Fruit fly (Drosophila melanogaster): ENCODE measurements around the gene Lcp65Ab1.
A peak's percentile ranks its signal among the peaks of the same experiment; 100 is the strongest.

The Lcp65Ab1 gene

dm6 chr3L:6154951-6155394 is 5.6 kb downstream of the Lcp65Ab1 start (continued):
- TF ChIP-seq vri (GFP tag; optimal IDR thresholded peaks at IDR 0.05) (no peak), CG11294 (GFP tag; IDR thresholded peaks at IDR 0.05) (no peak), CG32006 (GFP tag; optimal IDR thresholded peaks at IDR 0.05) (no peak), CG4318 (GFP tag; optimal IDR thresholded peaks at IDR 0.05) (no peak), CG8319 (GFP tag; optimal IDR thresholded peaks at IDR 0.05) (no peak), Eip75B (GFP tag; optimal IDR thresholded peaks at IDR 0.05) (peak; percentile 53), Met (GFP tag; optimal IDR thresholded peaks at IDR 0.05) (no peak), lz (GFP tag; optimal IDR thresholded peaks at IDR 0.05) (no peak), CG31627 (GFP tag; optimal IDR thresholded peaks at IDR 0.05) (no peak), net (GFP tag; optimal IDR thresholded peaks at IDR 0.05) (peak; percentile 59), Eip78C (GFP tag) (peak; percentile 73), CG8119 (GFP tag; IDR thresholded peaks at IDR 0.05) (peak; percentile 77), CG11762 (GFP tag; optimal IDR thresholded peaks at IDR 0.05; ENCODE audit: insufficient read depth) (peak; percentile 30), CG6808 (GFP tag; optimal IDR thresholded peaks at IDR 0.05) (peak; percentile 86), CG9139 (GFP tag; optimal IDR thresholded peaks at IDR 0.05) (peak; percentile 88), acj6 (GFP tag; optimal IDR thresholded peaks at IDR 0.05) (no peak), CG16779 (tag; optimal IDR thresholded peaks at IDR 0.05) (peak; percentile 63), fd59A (GFP tag; optimal IDR thresholded peaks at IDR 0.05) (peak; percentile 20), CG3032 (tag; optimal IDR thresholded peaks at IDR 0.05) (peak; percentile 42), Sox14 (GFP tag; optimal IDR thresholded peaks at IDR 0.05) (no peak), achi (GFP tag; optimal IDR thresholded peaks at IDR 0.05) (no peak), fd85E (GFP tag; optimal IDR thresholded peaks at IDR 0.05) (no peak), spab (GFP tag; optimal IDR thresholded peaks at IDR 0.05) (peak; percentile 57), eg (GFP tag; IDR thresholded peaks at IDR 0.05) (peak; percentile 84), salr (GFP tag; optimal IDR thresholded peaks at IDR 0.05) (no peak), topi (GFP tag; optimal IDR thresholded peaks at IDR 0.05) (no peak), dsx (GFP tag; optimal IDR thresholded peaks at IDR 0.05; ENCODE audit: poor library complexity, severe bottlenecking) (peak; percentile 62), Sox15 (GFP tag; optimal IDR thresholded peaks at IDR 0.05) (no peak), CG6276 (GFP tag; optimal IDR thresholded peaks at IDR 0.05) (peak; percentile 76), CG8632 (GFP tag; optimal IDR thresholded peaks at IDR 0.05) (peak; percentile 49)

dm6 chr3L:6157327-6158032 is 8.1 kb downstream of the Lcp65Ab1 start, which contains the start of gene CG13297:
Gene CG13297, minus strand, starts transcription at chr3L:6157377.
- TF ChIP-seq CG9139 (GFP tag; optimal IDR thresholded peaks at IDR 0.05) (no peak), Gug (GFP tag; IDR thresholded peaks at IDR 0.05) (no peak), Eip78C (GFP tag) (peak; percentile 34), CG6276 (GFP tag; optimal IDR thresholded peaks at IDR 0.05) (peak; percentile 33), CG32006 (GFP tag; optimal IDR thresholded peaks at IDR 0.05) (peak; percentile 14)

dm6 chr3L:6158530-6158929 is 9.2 kb downstream of the Lcp65Ab1 start, which contains the start of gene Cpr65Ay:
Gene Cpr65Ay, minus strand, starts transcription at chr3L:6158630.
- TF ChIP-seq CG15336 (GFP tag; IDR thresholded peaks at IDR 0.05) (no peak), fd85E (GFP tag; optimal IDR thresholded peaks at IDR 0.05) (no peak), Sox14 (GFP tag; optimal IDR thresholded peaks at IDR 0.05) (no peak), achi (GFP tag; optimal IDR thresholded peaks at IDR 0.05) (no peak), CG7368 (GFP tag; optimal IDR thresholded peaks at IDR 0.05) (no peak), CG6276 (GFP tag; optimal IDR thresholded peaks at IDR 0.05) (no peak), Eip93F (GFP tag; optimal IDR thresholded peaks at IDR 0.05) (no peak), CG3032 (tag; optimal IDR thresholded peaks at IDR 0.05) (no peak), CG11902 (GFP tag; optimal IDR thresholded peaks at IDR 0.05) (no peak), Met (GFP tag; optimal IDR thresholded peaks at IDR 0.05) (no peak)

- TF ChIP-seq CG6276 (GFP tag; optimal IDR thresholded peaks at IDR 0.05), result no peak
- peak; percentile 47 for TF ChIP-seq svp (GFP tag)
Measured at dm6 chr3L:6159863-6160262, 10.5 kb downstream of the Lcp65Ab1 start.

All from whole organism, prepupa.